Worm (Caenorhabditis elegans) whole organism, dauer: Measurements from ENCODE around the gene str-217.

ENCODE experiments used
- unc-62 ChIP-seq: sonication (generic microtip); optimal IDR thresholded peaks from 2 replicates; lab custom pipeline; 2017; ENCODE audit warnings: missing biosample characterization, missing genetic modification reagents, missing genetic modification characterization

Gene str-217

ce11 chrV:17000204-17000603 lies at the start of gene str-217:
str-217 (minus strand) TSS chrV:17000304.
- TF ChIP-seq unc-62 (GFP tag; lab: Kevin White, UChicago): no peak

- no peak for TF ChIP-seq unc-62 (GFP tag; lab: Kevin White, UChicago)
These were observed 44.4 kb upstream of the str-217 start, which contains the start of gene F28B1.2 for ce11 chrV:17044500-17044899. F28B1.2 (plus strand) TSS chrV:17044800.

- TF ChIP-seq unc-62 (GFP tag; lab: Kevin White, UChicago): no peak
These were observed 42.2 kb upstream of the str-217 start, which contains the start of gene hpo-33 for ce11 chrV:17042263-17042662. hpo-33 (plus strand) TSS chrV:17042563.

ce11 chrV:17035850-17036249 lies 35.7 kb upstream of the str-217 start, which contains the start of gene srz-94:
srz-94 (minus strand) TSS chrV:17035950.
- TF ChIP-seq unc-62 (GFP tag; lab: Kevin White, UChicago): no peak

- TF ChIP-seq unc-62 (GFP tag; lab: Kevin White, UChicago): no peak
These were observed 30.3 kb upstream of the str-217 start for ce11 chrV:17030430-17030829.

ce11 chrV:17026289-17026688 lies 26.2 kb upstream of the str-217 start, which contains the start of gene F49H6.15:
F49H6.15 (minus strand) TSS chrV:17026389.
- no peak for TF ChIP-seq unc-62 (GFP tag; lab: Kevin White, UChicago)

ce11 chrV:17022613-17023322 lies 22.7 kb upstream of the str-217 start, which contains the start of the genes F49H6.8 and F49H6.5:
F49H6.8 (minus strand) TSS chrV:17022663.
F49H6.5 (plus strand) TSS chrV:17023241.
- TF ChIP-seq unc-62 (GFP tag; lab: Kevin White, UChicago): no peak

ce11 chrV:17021361-17021760 lies 21.3 kb upstream of the str-217 start, which contains the start of gene F49H6.12:
F49H6.12 (minus strand) TSS chrV:17021461.
- no peak for TF ChIP-seq unc-62 (GFP tag; lab: Kevin White, UChicago)

- no peak for TF ChIP-seq unc-62 (GFP tag; lab: Kevin White, UChicago)
These were observed 19.6 kb upstream of the str-217 start, which contains the start of gene F49H6.17 for ce11 chrV:17019690-17020089. F49H6.17 (plus strand) TSS chrV:17019990.

- TF ChIP-seq unc-62 (GFP tag; lab: Kevin White, UChicago): no peak
These were observed 16.7 kb upstream of the str-217 start, which contains the start of gene srh-97 for ce11 chrV:17016787-17017186. srh-97 (plus strand) TSS chrV:17017087.

- TF ChIP-seq unc-62 (GFP tag; lab: Kevin White, UChicago): no peak
These were observed 13.9 kb upstream of the str-217 start, which contains the start of gene clc-13 for ce11 chrV:17014050-17014449. clc-13 (plus strand) TSS chrV:17014408.

- TF ChIP-seq unc-62 (GFP tag; lab: Kevin White, UChicago): no peak
These were observed 13.1 kb upstream of the str-217 start, which contains the start of gene clec-241 for ce11 chrV:17013232-17013631. clec-241 (minus strand) TSS chrV:17013332.

ce11 chrV:17009342-17010064 lies 9.4 kb upstream of the str-217 start, which contains the start of the genes clc-12 and clec-240:
clc-12 (minus strand) TSS chrV:17009388.
clec-240 (plus strand) TSS chrV:17010014.
- no peak for TF ChIP-seq unc-62 (GFP tag; lab: Kevin White, UChicago)

- no peak for TF ChIP-seq unc-62 (GFP tag; lab: Kevin White, UChicago)
These were observed 8.2 kb upstream of the str-217 start, which contains the start of gene sri-69 for ce11 chrV:17008302-17008701. sri-69 (minus strand) TSS chrV:17008402.

- no peak for TF ChIP-seq unc-62 (GFP tag; lab: Kevin White, UChicago)
These were observed 5.1 kb upstream of the str-217 start, which contains the start of gene srh-131 for ce11 chrV:17005189-17005588. srh-131 (plus strand) TSS chrV:17005489.
